Fruit fly (Drosophila melanogaster): ENCODE results near the gene CG31036.
A peak's percentile ranks its signal among the peaks of the same experiment; 100 is the strongest.

The CG31036 gene

dm6 chr3R:29869350-29869688 is 38.6 kb upstream of the CG31036 start, which contains the start of gene CG34133 (continued):
- no peak for TF ChIP-seq amos (GFP tag; IDR thresholded peaks at IDR 0.05; ENCODE audit: partially characterized antibody)
- TF ChIP-seq sc (optimal IDR thresholded peaks at IDR 0.05): no peak
- no peak for TF ChIP-seq sc (GFP tag; optimal IDR thresholded peaks at IDR 0.05)
- TF ChIP-seq CG18599 (GFP tag; optimal IDR thresholded peaks at IDR 0.05): no peak

DNA sequence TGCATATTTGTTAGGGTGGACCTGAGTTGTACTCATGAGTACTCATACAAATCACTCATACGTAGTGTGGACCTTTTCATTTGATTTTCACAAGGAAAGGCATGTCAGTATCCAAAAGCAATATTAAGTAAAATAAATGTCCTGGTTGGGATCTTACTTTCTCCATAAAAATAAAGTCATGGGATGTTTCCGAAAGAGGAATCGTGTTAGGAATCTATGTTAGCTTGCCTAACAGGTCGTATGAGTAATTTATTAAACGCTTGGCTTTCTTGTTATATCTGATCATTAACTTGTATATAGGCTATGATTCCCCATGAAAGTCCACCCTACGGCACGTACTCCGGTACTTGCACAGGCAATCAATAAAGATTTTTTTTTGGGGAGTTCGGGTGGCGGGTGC is 32.1 kb upstream of the CG31036 start:
- TF ChIP-seq ci (GFP tag; IDR thresholded peaks at IDR 0.05): 0 out of 3 replicates have a peak, but pooled peaks have one; percentile 54
- TF ChIP-seq Med (GFP tag): peak; percentile 12
- peak; percentile 4 for TF ChIP-seq CG10979 (tag; optimal IDR thresholded peaks at IDR 0.05)
- TF ChIP-seq Drgx (GFP tag; IDR thresholded peaks at IDR 0.05): peak; percentile 75
- peak; percentile 34 for TF ChIP-seq nom (GFP tag; optimal IDR thresholded peaks at IDR 0.05)
- TF ChIP-seq Sox102F (GFP tag; optimal IDR thresholded peaks at IDR 0.05): no peak
- no peak for TF ChIP-seq CG14667 (GFP tag; IDR thresholded peaks at IDR 0.05)
- peak; percentile 44 for TF ChIP-seq CG7372 (GFP tag; IDR thresholded peaks at IDR 0.05)
- peak in 1 of 2 experiments; percentile 52 for TF ChIP-seq bsh (GFP tag; optimal IDR thresholded peaks at IDR 0.05)

DNA sequence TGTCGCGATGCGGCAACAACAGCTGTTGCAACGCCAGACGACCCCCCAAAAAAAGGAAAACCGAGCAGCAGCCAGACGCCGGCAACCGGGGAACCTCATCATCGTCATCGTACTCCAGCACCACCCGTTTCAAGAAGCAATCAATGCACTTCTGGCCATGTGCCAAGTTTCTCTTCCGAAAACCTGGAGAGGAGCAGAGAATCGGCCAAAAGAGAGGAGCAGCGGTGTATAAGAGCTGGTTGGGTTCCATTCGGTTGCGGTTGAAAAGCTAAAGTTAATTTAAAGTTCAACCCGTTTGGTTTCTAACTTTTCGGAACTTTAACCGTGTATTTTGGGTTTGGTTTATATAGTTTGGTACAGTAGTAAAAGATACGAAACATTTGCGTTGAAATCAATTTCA is 31.7 kb upstream of the CG31036 start:
- no peak for TF ChIP-seq zen2 (GFP tag; IDR thresholded peaks at IDR 0.05; ENCODE audit: partially characterized antibody)
- no peak for TF ChIP-seq sd (tag; optimal IDR thresholded peaks at IDR 0.05)
- peak in 1 of 2 experiments; percentile 54 for TF ChIP-seq Trl (optimal IDR thresholded peaks at IDR 0.05)
- no peak for TF ChIP-seq Trl (GFP tag; optimal IDR thresholded peaks at IDR 0.05)
- TF ChIP-seq CG1233 (GFP tag; optimal IDR thresholded peaks at IDR 0.05): no peak
- TF ChIP-seq row (GFP tag; IDR thresholded peaks at IDR 0.05): no peak
- no peak for TF ChIP-seq phol (tag; optimal IDR thresholded peaks at IDR 0.05)
- peak; percentile 23 for TF ChIP-seq CG3163 (GFP tag; optimal IDR thresholded peaks at IDR 0.05)
- TF ChIP-seq CG12744 (GFP tag; optimal IDR thresholded peaks at IDR 0.05): no peak
- no peak for TF ChIP-seq CG11504 (tag; optimal IDR thresholded peaks at IDR 0.05)
- no peak for TF ChIP-seq CG4424 (GFP tag; optimal IDR thresholded peaks at IDR 0.05)
- no peak for TF ChIP-seq HLH4C (GFP tag; IDR thresholded peaks at IDR 0.05; ENCODE audit: partially characterized antibody)
- TF ChIP-seq CG9437 (GFP tag; optimal IDR thresholded peaks at IDR 0.05): no peak
- no peak for TF ChIP-seq abd-A (tag; optimal IDR thresholded peaks at IDR 0.05)
- TF ChIP-seq CG18764 (GFP tag; optimal IDR thresholded peaks at IDR 0.05): no peak
- no peak for TF ChIP-seq p53 (GFP tag; optimal IDR thresholded peaks at IDR 0.05)
- TF ChIP-seq CG4730 (GFP tag; IDR thresholded peaks at IDR 0.05): no peak
- peak; percentile 82 for TF ChIP-seq Ets65A (GFP tag)
- no peak for TF ChIP-seq grn (GFP tag; optimal IDR thresholded peaks at IDR 0.05)

- TF ChIP-seq CG42726 (GFP tag; IDR thresholded peaks at IDR 0.05; ENCODE audit: partially characterized antibody): peak; percentile 63; the same call in 1 of the 2 replicates
- TF ChIP-seq CG7928 (GFP tag; optimal IDR thresholded peaks at IDR 0.05): no peak
- TF ChIP-seq trem (tag; optimal IDR thresholded peaks at IDR 0.05): no peak
- no peak for TF ChIP-seq Doc3 (GFP tag; IDR thresholded peaks at IDR 0.05; ENCODE audit: partially characterized antibody)
- TF ChIP-seq exex (tag; optimal IDR thresholded peaks at IDR 0.05): no peak
- TF ChIP-seq pzg (GFP tag; optimal IDR thresholded peaks at IDR 0.05): no peak
- TF ChIP-seq CG14860 (GFP tag; IDR thresholded peaks at IDR 0.05; ENCODE audit: partially characterized antibody): no peak
- no peak for TF ChIP-seq CG9797 (GFP tag; optimal IDR thresholded peaks at IDR 0.05)
- peak; percentile 69 for TF ChIP-seq bbx (GFP tag; IDR thresholded peaks at IDR 0.05; ENCODE audit: partially characterized antibody)
- no peak for TF ChIP-seq CG3838 (GFP tag; optimal IDR thresholded peaks at IDR 0.05)
- TF ChIP-seq CG1529 (GFP tag; optimal IDR thresholded peaks at IDR 0.05): no peak
- no peak for TF ChIP-seq Doc2 (GFP tag; IDR thresholded peaks at IDR 0.05)
- TF ChIP-seq CG10959 (GFP tag; IDR thresholded peaks at IDR 0.05): no peak
- TF ChIP-seq Taf1 (GFP tag; IDR thresholded peaks at IDR 0.05): no peak
- peak; percentile 43 for TF ChIP-seq kay (GFP tag; optimal IDR thresholded peaks at IDR 0.05)
- TF ChIP-seq cas (GFP tag; IDR thresholded peaks at IDR 0.05): no peak
- no peak for TF ChIP-seq Abd-B (GFP tag; optimal IDR thresholded peaks at IDR 0.05)
These were observed 31.1 kb upstream of the CG31036 start, which contains the start of gene CG31038 for dm6 chr3R:29876733-29877193. TSS of gene CG31038 (plus strand) at chr3R:29877059.
